Worm (Caenorhabditis elegans): ENCODE measurements around the gene ubc-1.

- TF ChIP-seq lsy-2 (tag; optimal IDR thresholded peaks at IDR 0.05) (no peak), unc-62 (GFP tag; optimal IDR thresholded peaks at IDR 0.05) (no peak), blmp-1 (tag; optimal IDR thresholded peaks at IDR 0.05) (no peak), drap-1 (GFP tag; optimal IDR thresholded peaks at IDR 0.05) (no peak), elt-3 (tag; optimal IDR thresholded peaks at IDR 0.05) (no peak), pha-4 (tag; optimal IDR thresholded peaks at IDR 0.05) (no peak), ceh-83 (GFP tag; optimal IDR thresholded peaks at IDR 0.05) (no peak), ces-1 (GFP tag; optimal IDR thresholded peaks at IDR 0.05) (no peak), ztf-11 (tag; optimal IDR thresholded peaks at IDR 0.05) (no peak)
Observed at ce11 chrIV:4114526-4114925, 11.7 kb downstream of the ubc-1 start, which contains the start of gene F49F1.15.
